Fruit fly (Drosophila melanogaster): Measurements from ENCODE around the gene Cpr65Ax1.

dm6 chr3L:6140771-6141472 is 6.9 kb downstream of the Cpr65Ax1 start:
- no peak for TF ChIP-seq N (GFP tag; optimal IDR thresholded peaks at IDR 0.05)
- TF ChIP-seq Abd-B (GFP tag; optimal IDR thresholded peaks at IDR 0.05): no peak
- no peak for TF ChIP-seq OdsH (GFP tag; optimal IDR thresholded peaks at IDR 0.05)
- no peak for TF ChIP-seq psq (GFP tag; optimal IDR thresholded peaks at IDR 0.05)
